Fruit fly (Drosophila melanogaster): ENCODE data around the gene jp.

Gene jp

dm6 chr2L:9557858-9558257, 8.7 kb downstream of the jp start:
- TF ChIP-seq Abd-B (GFP tag; optimal IDR thresholded peaks at IDR 0.05) = no peak
- TF ChIP-seq Hnf4 (GFP tag; optimal IDR thresholded peaks at IDR 0.05) = no peak
- TF ChIP-seq h (GFP tag; optimal IDR thresholded peaks at IDR 0.05) = no peak
- TF ChIP-seq psq (GFP tag; optimal IDR thresholded peaks at IDR 0.05) = no peak
- no peak for TF ChIP-seq CG32264 (GFP tag; optimal IDR thresholded peaks at IDR 0.05)
- no peak for TF ChIP-seq foxo (GFP tag; optimal IDR thresholded peaks at IDR 0.05)
- no peak for TF ChIP-seq usp (GFP tag; optimal IDR thresholded peaks at IDR 0.05)
- no peak for TF ChIP-seq jim (GFP tag; optimal IDR thresholded peaks at IDR 0.05)
- no peak for TF ChIP-seq pan (optimal IDR thresholded peaks at IDR 0.05)
- no peak for TF ChIP-seq Hr83 (GFP tag; optimal IDR thresholded peaks at IDR 0.05; ENCODE audit: poor library complexity, severe bottlenecking)
- no peak for TF ChIP-seq dmrt93B (GFP tag; optimal IDR thresholded peaks at IDR 0.05)
- no peak for TF ChIP-seq dl (GFP tag; optimal IDR thresholded peaks at IDR 0.05; ENCODE audit: insufficient read depth in 1 of 2, partially characterized antibody in 2 of 2)
- no peak for TF ChIP-seq HLH106 (tag; optimal IDR thresholded peaks at IDR 0.05)
- no peak for TF ChIP-seq N (GFP tag; optimal IDR thresholded peaks at IDR 0.05)
- no peak for TF ChIP-seq Sp1 (GFP tag; optimal IDR thresholded peaks at IDR 0.05)

DNA sequence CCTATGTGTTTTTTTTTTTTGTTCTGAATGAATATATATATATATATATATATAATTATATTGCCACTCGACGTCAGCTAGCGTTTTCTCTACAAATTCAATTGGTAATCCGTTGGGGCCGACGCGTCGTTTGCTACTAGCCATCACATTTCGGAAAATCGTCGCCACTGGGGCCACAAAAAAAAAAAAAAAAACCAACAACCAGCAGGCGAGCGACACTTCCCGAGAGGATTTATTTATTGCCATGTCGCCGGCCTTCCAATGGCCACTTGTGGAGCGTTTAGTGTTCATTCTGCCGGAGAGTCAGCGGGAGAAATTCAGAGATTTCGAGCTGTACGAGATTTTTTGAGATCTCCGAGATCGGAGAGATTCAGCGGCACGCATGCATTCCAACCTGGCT, 15.7 kb downstream of the jp start:
- TF ChIP-seq Myc (optimal IDR thresholded peaks at IDR 0.05) (no peak), tai (GFP tag; optimal IDR thresholded peaks at IDR 0.05) (no peak), Dif (GFP tag; optimal IDR thresholded peaks at IDR 0.05; ENCODE audit: partially characterized antibody) (no peak), dmrt93B (GFP tag; optimal IDR thresholded peaks at IDR 0.05) (no peak), GATAd (GFP tag; optimal IDR thresholded peaks at IDR 0.05) (no peak), sv (GFP tag; optimal IDR thresholded peaks at IDR 0.05) (no peak)

dm6 chr2L:9545511-9545910, 21.0 kb downstream of the jp start, which contains the start of gene CG13114:
CG13114 (plus strand) TSS chr2L:9545811.
- TF ChIP-seq Rel (GFP tag; optimal IDR thresholded peaks at IDR 0.05) (no peak), Rel (tag; optimal IDR thresholded peaks at IDR 0.05) (no peak), pan (optimal IDR thresholded peaks at IDR 0.05) (no peak), h (GFP tag; optimal IDR thresholded peaks at IDR 0.05) (no peak), jim (GFP tag; optimal IDR thresholded peaks at IDR 0.05) (no peak), ey (GFP tag; optimal IDR thresholded peaks at IDR 0.05) (no peak), foxo (GFP tag; optimal IDR thresholded peaks at IDR 0.05) (no peak), woc (GFP tag; optimal IDR thresholded peaks at IDR 0.05) (no peak), fru (GFP tag; optimal IDR thresholded peaks at IDR 0.05) (no peak), N (GFP tag; optimal IDR thresholded peaks at IDR 0.05) (no peak), Dif (GFP tag; optimal IDR thresholded peaks at IDR 0.05; ENCODE audit: partially characterized antibody) (no peak), Dfd (GFP tag; optimal IDR thresholded peaks at IDR 0.05) (no peak), dl (GFP tag; optimal IDR thresholded peaks at IDR 0.05; ENCODE audit: insufficient read depth in 1 of 2, partially characterized antibody in 2 of 2) (no peak), tai (GFP tag; optimal IDR thresholded peaks at IDR 0.05) (no peak)

- TF ChIP-seq Vsx2 (GFP tag; optimal IDR thresholded peaks at IDR 0.05; ENCODE audit: partially characterized antibody) (no peak), Hnf4 (GFP tag; optimal IDR thresholded peaks at IDR 0.05) (no peak), br (GFP tag; optimal IDR thresholded peaks at IDR 0.05) (no peak), Rel (GFP tag; optimal IDR thresholded peaks at IDR 0.05) (no peak), Rel (tag; optimal IDR thresholded peaks at IDR 0.05) (no peak), dsf (GFP tag; optimal IDR thresholded peaks at IDR 0.05; ENCODE audit: borderline replicate concordance) (no peak), OdsH (GFP tag; optimal IDR thresholded peaks at IDR 0.05) (no peak), rgr (GFP tag; optimal IDR thresholded peaks at IDR 0.05) (no peak), Hr83 (GFP tag; optimal IDR thresholded peaks at IDR 0.05; ENCODE audit: poor library complexity, severe bottlenecking) (no peak), Sp1 (GFP tag; optimal IDR thresholded peaks at IDR 0.05) (no peak), dmrt93B (GFP tag; optimal IDR thresholded peaks at IDR 0.05) (no peak), Mio (GFP tag; optimal IDR thresholded peaks at IDR 0.05) (no peak), psq (GFP tag; optimal IDR thresholded peaks at IDR 0.05) (no peak), brk (GFP tag; optimal IDR thresholded peaks at IDR 0.05) (no peak), CG9705 (GFP tag; optimal IDR thresholded peaks at IDR 0.05) (no peak), dl (GFP tag; optimal IDR thresholded peaks at IDR 0.05; ENCODE audit: insufficient read depth in 1 of 2, partially characterized antibody in 2 of 2) (no peak), jim (GFP tag; optimal IDR thresholded peaks at IDR 0.05) (no peak), Jra (GFP tag; optimal IDR thresholded peaks at IDR 0.05) (no peak), usp (GFP tag; optimal IDR thresholded peaks at IDR 0.05) (no peak)
Measured at dm6 chr2L:9543871-9544270, 22.7 kb downstream of the jp start, which contains the start of gene CG13113. CG13113 (plus strand) TSS chr2L:9544171.

Data from whole organism, wandering third instar larva.